Worm (Caenorhabditis elegans): ENCODE results near the gene fbxa-54.

Gene fbxa-54

ce11 chrIII:955981-956380, at the start of gene fbxa-54:
Gene fbxa-54, plus strand, starts transcription at chrIII:956334.
- TF ChIP-seq elt-3 (tag; optimal IDR thresholded peaks at IDR 0.05) = no peak
- TF ChIP-seq nhr-23 (tag; optimal IDR thresholded peaks at IDR 0.05) = no peak
- peak; percentile 66 for TF ChIP-seq pha-4 (tag; optimal IDR thresholded peaks at IDR 0.05)
- peak; percentile 70 for TF ChIP-seq elt-2 (tag; optimal IDR thresholded peaks at IDR 0.05)
- TF ChIP-seq tbx-2 (tag; optimal IDR thresholded peaks at IDR 0.05) = no peak
- TF ChIP-seq ceh-9 (tag; optimal IDR thresholded peaks at IDR 0.05) = no peak

- TF ChIP-seq nhr-237 (tag; optimal IDR thresholded peaks at IDR 0.05) = no peak
- TF ChIP-seq pha-4 (tag; optimal IDR thresholded peaks at IDR 0.05) = peak; percentile 54
Measured at ce11 chrIII:907311-907710, 48.8 kb upstream of the fbxa-54 start, which contains the start of gene F23H11.4. Gene F23H11.4, minus strand, starts transcription at chrIII:907539.

- TF ChIP-seq hmg-11 (tag; optimal IDR thresholded peaks at IDR 0.05) (peak; percentile 38), nhr-25 (tag; optimal IDR thresholded peaks at IDR 0.05) (peak; percentile 31), pha-4 (tag; optimal IDR thresholded peaks at IDR 0.05) (peak; percentile 79), nhr-23 (tag; optimal IDR thresholded peaks at IDR 0.05) (peak; percentile 21), fkh-2 (tag; optimal IDR thresholded peaks at IDR 0.05) (no peak), nfya-1 (tag; optimal IDR thresholded peaks at IDR 0.05; ENCODE audit: insufficient read depth) (no peak), jun-1 (tag; optimal IDR thresholded peaks at IDR 0.05) (peak; percentile 56)
Measured at ce11 chrIII:907990-908389, 48.1 kb upstream of the fbxa-54 start.

DNA sequence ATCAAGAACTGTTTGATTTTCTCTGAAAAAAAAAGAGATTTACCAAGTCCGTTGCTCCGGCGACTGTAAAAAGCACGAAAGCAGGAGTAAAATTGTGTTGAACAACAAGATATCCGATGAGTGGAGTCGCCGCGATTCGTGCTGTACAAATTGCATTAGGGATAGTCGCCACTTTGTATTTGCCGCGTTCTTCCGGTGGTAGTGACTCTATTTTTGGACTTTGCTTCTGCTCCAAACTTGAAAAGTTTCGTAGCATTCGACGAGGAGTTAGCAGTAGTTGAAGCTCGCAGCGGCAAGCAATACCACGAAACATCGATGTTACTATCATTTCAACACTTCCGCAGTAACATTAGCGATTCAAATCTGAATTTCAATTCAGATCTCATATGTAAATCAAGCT, 46.6 kb upstream of the fbxa-54 start, which contains the start of gene crls-1:
Gene crls-1 (minus strand): TSS at position 363 of the 400 bp plus-strand sequence.
- TF ChIP-seq egl-27 (tag; optimal IDR thresholded peaks at IDR 0.05) = no peak
- no peak for TF ChIP-seq ceh-16 (tag; optimal IDR thresholded peaks at IDR 0.05)
- TF ChIP-seq R02D3.7 (tag; optimal IDR thresholded peaks at IDR 0.05) = no peak
- TF ChIP-seq ama-1 (optimal IDR thresholded peaks at IDR 0.05) = peak; percentile 51

- peak; percentile 66 for TF ChIP-seq ceh-28 (tag; optimal IDR thresholded peaks at IDR 0.05)
- peak; percentile 54 for TF ChIP-seq snpc-4 (tag; optimal IDR thresholded peaks at IDR 0.05)
- TF ChIP-seq ztf-4 (tag; optimal IDR thresholded peaks at IDR 0.05) = no peak
- no peak for TF ChIP-seq jun-1 (tag; optimal IDR thresholded peaks at IDR 0.05)
- peak; percentile 50 for TF ChIP-seq nfya-1 (tag; optimal IDR thresholded peaks at IDR 0.05; ENCODE audit: insufficient read depth)
- no peak for TF ChIP-seq elt-3 (tag; optimal IDR thresholded peaks at IDR 0.05)
- no peak for TF ChIP-seq nhr-28 (tag; optimal IDR thresholded peaks at IDR 0.05)
- TF ChIP-seq pha-4 (tag; optimal IDR thresholded peaks at IDR 0.05) = peak; percentile 62
- peak; percentile 39 for TF ChIP-seq lin-15B (tag; optimal IDR thresholded peaks at IDR 0.05)
- peak; percentile 64 for TF ChIP-seq nhr-25 (tag; optimal IDR thresholded peaks at IDR 0.05)
- peak; percentile 19 for TF ChIP-seq elt-2 (tag; optimal IDR thresholded peaks at IDR 0.05)
- TF ChIP-seq nhr-77 (tag; optimal IDR thresholded peaks at IDR 0.05) = no peak
- TF ChIP-seq nhr-23 (tag; optimal IDR thresholded peaks at IDR 0.05) = peak; percentile 13
- no peak for TF ChIP-seq fkh-10 (GFP tag; optimal IDR thresholded peaks at IDR 0.05)
Measured at ce11 chrIII:910540-911311, 45.4 kb upstream of the fbxa-54 start, which contains the start of the genes F23H11.5 and bra-2. Gene F23H11.5, minus strand, starts transcription at chrIII:910590. Gene bra-2, plus strand, starts transcription at chrIII:911261.

DNA sequence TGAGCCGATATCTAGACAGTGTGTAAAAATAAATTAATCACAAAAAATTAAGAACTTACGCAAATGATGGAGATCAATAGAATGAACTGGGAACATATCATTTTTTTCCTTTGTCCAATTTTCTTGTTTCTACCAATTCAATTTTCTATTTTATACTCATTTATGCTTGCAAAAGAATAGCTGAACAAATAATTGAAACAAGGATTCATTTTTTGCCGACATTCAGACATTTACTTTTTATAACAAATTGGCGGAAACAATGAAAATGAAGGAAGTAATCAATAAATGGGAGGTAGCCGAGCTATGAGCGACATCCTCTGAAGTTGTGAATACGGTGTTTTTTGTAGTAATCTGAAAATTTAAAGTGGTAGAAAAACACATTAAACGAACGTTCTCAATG, 39.2 kb upstream of the fbxa-54 start, which contains the start of gene idpp-13:
Gene idpp-13 (minus strand): TSS at position 101 of the 400 bp plus-strand sequence.
- TF ChIP-seq ztf-4 (tag; optimal IDR thresholded peaks at IDR 0.05) (no peak), elt-1 (tag; optimal IDR thresholded peaks at IDR 0.05) (no peak), aly-2 (tag; optimal IDR thresholded peaks at IDR 0.05) (no peak), nhr-43 (tag; optimal IDR thresholded peaks at IDR 0.05; ENCODE audit: poor library complexity, severe bottlenecking) (no peak)

DNA sequence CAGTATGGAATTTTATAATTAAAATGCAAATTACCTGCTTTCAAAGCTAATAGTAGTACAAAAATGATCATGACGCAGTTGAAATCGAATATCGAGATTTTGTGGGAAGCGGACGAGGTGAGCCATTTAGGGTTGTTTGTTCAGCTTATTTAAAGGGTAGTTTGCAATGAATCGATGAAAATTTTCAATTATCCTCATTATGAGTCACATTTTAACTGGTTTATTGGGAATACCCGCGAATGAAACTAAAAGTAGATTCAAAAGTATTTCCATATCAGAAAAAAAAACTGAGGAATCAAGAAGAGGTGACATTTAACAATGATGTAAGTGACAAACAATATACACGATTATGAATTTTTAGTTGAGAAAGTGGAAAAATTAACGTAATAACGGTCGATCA, 36.8 kb upstream of the fbxa-54 start, which contains the start of gene F23H11.7:
Gene F23H11.7 (minus strand): TSS at position 101 of the 400 bp plus-strand sequence.
- TF ChIP-seq tbx-2 (tag; optimal IDR thresholded peaks at IDR 0.05) (no peak), nhr-76 (tag; optimal IDR thresholded peaks at IDR 0.05) (no peak), ama-1 (optimal IDR thresholded peaks at IDR 0.05) (no peak), nhr-43 (tag; optimal IDR thresholded peaks at IDR 0.05; ENCODE audit: poor library complexity, severe bottlenecking) (no peak), fkh-10 (GFP tag; optimal IDR thresholded peaks at IDR 0.05) (no peak)

All from whole organism, L3 larva.